Fruit fly (Drosophila melanogaster) whole organism, embryonic: ENCODE results near the gene stg.

Experiments used
- ATbp ChIP-seq: fragments of 200-800 bp; sonication (Bioruptor generic); optimal IDR thresholded peaks from 2 replicates; lab custom pipeline; 2017; ENCODE audit warnings: missing biosample characterization, mild to moderate bottlenecking, missing genetic modification characterization, missing genetic modification reagents
- Atf6 ChIP-seq: fragments of 200-800 bp; sonication (Bioruptor generic); IDR thresholded peaks from 2 replicates; pipeline ENCODE4 v1.3.6; 2022; ENCODE audit warnings: missing biosample characterization, missing genetic modification characterization
- BtbVII ChIP-seq: fragments of 200-800 bp; sonication (Bioruptor generic); optimal IDR thresholded peaks from 3 replicates; lab custom pipeline; 2017; ENCODE audit warnings: missing biosample characterization, mild to moderate bottlenecking, missing genetic modification characterization
- CG10543 ChIP-seq: fragments of 200-800 bp; sonication (Bioruptor generic); optimal IDR thresholded peaks from 3 replicates; lab custom pipeline; 2017; ENCODE audit warnings: missing biosample characterization, mild to moderate bottlenecking, missing genetic modification characterization, moderate library complexity
- CG12299 ChIP-seq: fragments of 200-800 bp; sonication (Bioruptor generic); optimal IDR thresholded peaks from 2 replicates; lab custom pipeline; 2018; ENCODE audit warnings: missing biosample characterization, mild to moderate bottlenecking, missing genetic modification characterization
- CG15696 ChIP-seq: fragments of 200-800 bp; sonication (Bioruptor generic); optimal IDR thresholded peaks from 2 replicates; lab custom pipeline; 2019; ENCODE audit warnings: missing biosample characterization, mild to moderate bottlenecking, missing genetic modification characterization, moderate library complexity
- CG1647 ChIP-seq: fragments of 200-800 bp; sonication (Bioruptor generic); optimal IDR thresholded peaks from 3 replicates; lab custom pipeline; 2016; ENCODE audit warnings: missing biosample characterization, missing genetic modification characterization
- CG16779 ChIP-seq: fragments of 200-800 bp; sonication (Bioruptor generic); IDR thresholded peaks from 2 replicates; pipeline ENCODE4 v1.3.6; 2022; ENCODE audit warnings: missing biosample characterization, missing genetic modification characterization
- CG2116 ChIP-seq: fragments of 200-800 bp; sonication (Bioruptor generic); optimal IDR thresholded peaks from 3 replicates; lab custom pipeline; 2018; ENCODE audit warnings: missing biosample characterization, mild to moderate bottlenecking, missing genetic modification characterization
- CG2199 ChIP-seq: fragments of 200-800 bp; sonication (Bioruptor generic); IDR thresholded peaks from 3 replicates; pipeline ENCODE4 v1.3.6; 2022; ENCODE audit warnings: missing biosample characterization, missing genetic modification characterization
- CG30431 ChIP-seq: fragments of 200-800 bp; sonication (Bioruptor generic); optimal IDR thresholded peaks from 2 replicates; lab custom pipeline; 2017; ENCODE audit warnings: missing biosample characterization, missing genetic modification characterization
- CG34422 ChIP-seq: fragments of 200-800 bp; sonication (Bioruptor generic); IDR thresholded peaks from 3 replicates; pipeline ENCODE4 v1.3.6; 2022; ENCODE audit warnings: missing biosample characterization, missing genetic modification characterization
- CG3995 ChIP-seq: fragments of 200-800 bp; sonication (Bioruptor generic); optimal IDR thresholded peaks from 3 replicates; lab custom pipeline; 2016; ENCODE audit warnings: missing biosample characterization, missing genetic modification characterization
- CG4360 ChIP-seq: fragments of 200-800 bp; sonication (Bioruptor generic); IDR thresholded peaks from 2 replicates; pipeline ENCODE4 v1.3.6; 2022; ENCODE audit warnings: missing biosample characterization, missing genetic modification characterization
- CG6854 ChIP-seq: fragments of 200-800 bp; sonication (Bioruptor generic); optimal IDR thresholded peaks from 3 replicates; lab custom pipeline; 2017; ENCODE audit warnings: missing biosample characterization, mild to moderate bottlenecking, missing genetic modification characterization
- CG7963 ChIP-seq: fragments of 200-800 bp; sonication (Bioruptor generic); IDR thresholded peaks from 3 replicates; pipeline ENCODE4 v1.3.6; 2022; ENCODE audit warnings: missing biosample characterization, missing genetic modification characterization; ENCODE audit not compliant: partially characterized antibody
- CG8388 ChIP-seq: fragments of 200-800 bp; sonication (Bioruptor generic); optimal IDR thresholded peaks from 2 replicates; lab custom pipeline; 2019; ENCODE audit warnings: missing biosample characterization, mild to moderate bottlenecking, missing genetic modification characterization, moderate library complexity
- CG9609 ChIP-seq: fragments of 200-800 bp; sonication (Bioruptor generic); optimal IDR thresholded peaks from 3 replicates; lab custom pipeline; 2016; ENCODE audit warnings: missing biosample characterization, missing genetic modification characterization
- D19B ChIP-seq: fragments of 200-800 bp; sonication (Bioruptor generic); optimal IDR thresholded peaks from 2 replicates; lab custom pipeline; 2017; ENCODE audit warnings: missing biosample characterization, mild to moderate bottlenecking, missing genetic modification characterization
- Dip2 ChIP-seq: fragments of 200-800 bp; sonication (Bioruptor generic); IDR thresholded peaks from 2 replicates; pipeline ENCODE4 v1.3.6; 2022; ENCODE audit warnings: missing biosample characterization, missing genetic modification characterization
- Fer3 ChIP-seq: fragments of 200-800 bp; sonication (Bioruptor generic); optimal IDR thresholded peaks from 2 replicates; lab custom pipeline; 2018; ENCODE audit warnings: missing biosample characterization, mild to moderate bottlenecking, missing genetic modification characterization, moderate library complexity
- Gug ChIP-seq: fragments of 200-800 bp; sonication (Bioruptor generic); IDR thresholded peaks from 4 replicates; pipeline ENCODE4 v1.3.6; 2022; ENCODE audit warnings: missing biosample characterization, missing genetic modification characterization
- Med ChIP-seq: fragments of 200-800 bp; sonication (Bioruptor generic); peaks from one replicate; lab custom pipeline; 2016; ENCODE audit warnings: missing biosample characterization, missing genetic modification characterization, mild to moderate bottlenecking, inconsistent platforms, moderate library complexity
- Opbp ChIP-seq: fragments of 200-800 bp; sonication (Bioruptor generic); IDR thresholded peaks from 3 replicates; pipeline ENCODE4 v1.3.6; 2022; ENCODE audit warnings: missing biosample characterization, missing genetic modification characterization; ENCODE audit not compliant: partially characterized antibody
- Ravus ChIP-seq: fragments of 200-800 bp; sonication (Bioruptor generic); IDR thresholded peaks from 2 replicates; pipeline ENCODE4 v1.3.6; 2022; ENCODE audit warnings: missing biosample characterization, missing genetic modification characterization
- Rfx ChIP-seq: fragments of 200-800 bp; sonication (Bioruptor generic); IDR thresholded peaks from 2 replicates; pipeline ENCODE4 v1.3.6; 2022; ENCODE audit warnings: missing biosample characterization, missing genetic modification characterization
- Sox100B ChIP-seq: fragments of 200-800 bp; sonication (Bioruptor generic); optimal IDR thresholded peaks from 3 replicates; lab custom pipeline; 2018; ENCODE audit warnings: missing biosample characterization, mild to moderate bottlenecking, missing genetic modification characterization
- Sry-δ ChIP-seq: fragments of 200-800 bp; sonication (Bioruptor generic); optimal IDR thresholded peaks from 2 replicates; lab custom pipeline; 2016; ENCODE audit warnings: missing biosample characterization, missing genetic modification characterization
- Taf1 ChIP-seq: fragments of 200-800 bp; sonication (Bioruptor generic); IDR thresholded peaks from 2 replicates; pipeline ENCODE4 v1.3.6; 2022; ENCODE audit warnings: missing biosample characterization, missing genetic modification characterization
- Vsx1 ChIP-seq: fragments of 200-800 bp; sonication (Bioruptor generic); optimal IDR thresholded peaks from 2 replicates; lab custom pipeline; 2017; ENCODE audit warnings: missing biosample characterization, mild to moderate bottlenecking, missing genetic modification characterization, missing genetic modification reagents
- Xbp1 ChIP-seq: fragments of 200-800 bp; sonication (Bioruptor generic); optimal IDR thresholded peaks from 3 replicates; lab custom pipeline; 2016; ENCODE audit warnings: missing biosample characterization, mild to moderate bottlenecking, missing genetic modification characterization
- ac ChIP-seq: fragments of 200-800 bp; sonication (Bioruptor generic); optimal IDR thresholded peaks from 3 replicates; lab custom pipeline; 2017; ENCODE audit warnings: missing biosample characterization, mild to moderate bottlenecking, missing genetic modification characterization
- amos ChIP-seq: fragments of 200-800 bp; sonication (Bioruptor generic); IDR thresholded peaks from 2 replicates; pipeline ENCODE4 v1.3.6; 2022; ENCODE audit warnings: missing biosample characterization, missing genetic modification characterization; ENCODE audit not compliant: partially characterized antibody
- bowl ChIP-seq: fragments of 200-800 bp; sonication (Bioruptor generic); IDR thresholded peaks from 2 replicates; pipeline ENCODE4 v1.3.6; 2022; ENCODE audit warnings: missing biosample characterization, missing genetic modification characterization
- chinmo ChIP-seq: fragments of 200-800 bp; sonication (Bioruptor generic); IDR thresholded peaks from 4 replicates; pipeline ENCODE4 v1.3.6; 2022; ENCODE audit warnings: missing biosample characterization, missing genetic modification characterization; ENCODE audit not compliant: partially characterized antibody
- crol ChIP-seq: fragments of 200-800 bp; sonication (Bioruptor generic); IDR thresholded peaks from 2 replicates; pipeline ENCODE4 v1.3.6; 2022; ENCODE audit warnings: missing biosample characterization, missing genetic modification characterization
- dan ChIP-seq: fragments of 200-800 bp; sonication (Bioruptor generic); IDR thresholded peaks from 2 replicates; pipeline ENCODE4 v1.3.6; 2022; ENCODE audit warnings: missing biosample characterization, missing genetic modification characterization
- disco-r ChIP-seq: fragments of 200-800 bp; sonication (Bioruptor generic); optimal IDR thresholded peaks from 2 replicates; lab custom pipeline; 2016; ENCODE audit warnings: missing biosample characterization, missing genetic modification characterization
- dysf ChIP-seq: fragments of 200-800 bp; sonication (Bioruptor generic); IDR thresholded peaks from 3 replicates; pipeline ENCODE4 v1.3.6; 2022; ENCODE audit warnings: missing biosample characterization, missing genetic modification characterization
- eyg ChIP-seq: fragments of 200-800 bp; sonication (Bioruptor generic); optimal IDR thresholded peaks from 3 replicates; lab custom pipeline; 2016; ENCODE audit warnings: missing biosample characterization, missing genetic modification characterization
- hkb ChIP-seq, 2 experiments: fragments of 200-800 bp in 1 of 2; fragments of >200 bp in 1 of 2; sonication (Bioruptor generic) in 1 of 2; IDR thresholded peaks in 1 of 2; optimal IDR thresholded peaks in 1 of 2; 2 replicates each; pipeline versions ENCODE4 v1.3.6 to Lab custom; 2017 to 2022; ENCODE audit warnings: missing biosample characterization in 1 of 2, missing genetic modification characterization in 1 of 2
- lbe ChIP-seq: fragments of 200-800 bp; sonication (Bioruptor generic); optimal IDR thresholded peaks from 2 replicates; lab custom pipeline; 2016; ENCODE audit warnings: missing biosample characterization, mild to moderate bottlenecking, missing genetic modification characterization
- lmd ChIP-seq: fragments of 200-800 bp; sonication (Bioruptor generic); IDR thresholded peaks from 2 replicates; pipeline ENCODE4 v1.3.6; 2022; ENCODE audit warnings: missing biosample characterization, missing genetic modification characterization
- nom ChIP-seq: fragments of 200-800 bp; sonication (Bioruptor generic); optimal IDR thresholded peaks from 2 replicates; lab custom pipeline; 2017; ENCODE audit warnings: missing biosample characterization, missing genetic modification characterization, mild to moderate bottlenecking, moderate library complexity, missing genetic modification reagents
- pita ChIP-seq: fragments of 200-800 bp; sonication (Bioruptor generic); optimal IDR thresholded peaks from 2 replicates; lab custom pipeline; 2017; ENCODE audit warnings: missing biosample characterization, mild to moderate bottlenecking, missing genetic modification characterization
- psq ChIP-seq: fragments of 200-800 bp; sonication (Bioruptor generic); optimal IDR thresholded peaks from 2 replicates; lab custom pipeline; 2017; ENCODE audit warnings: missing biosample characterization, missing genetic modification characterization
- pzg ChIP-seq: fragments of 200-800 bp; sonication (Bioruptor generic); optimal IDR thresholded peaks from 3 replicates; lab custom pipeline; 2018; ENCODE audit warnings: missing biosample characterization, mild to moderate bottlenecking, missing genetic modification characterization, moderate library complexity
- tin ChIP-seq: fragments of 200-800 bp; sonication (Bioruptor generic); optimal IDR thresholded peaks from 3 replicates; lab custom pipeline; 2016; ENCODE audit warnings: missing biosample characterization, missing genetic modification characterization
- trem ChIP-seq: fragments of 200-800 bp; optimal IDR thresholded peaks from 3 replicates; lab custom pipeline; 2019; ENCODE audit warnings: missing biosample characterization, mild to moderate bottlenecking, missing genetic modification characterization, moderate library complexity
- ttk ChIP-seq: fragments of 200-800 bp; sonication (Bioruptor generic); IDR thresholded peaks from 2 replicates; pipeline ENCODE4 v2.1.2; 2022; ENCODE audit warnings: missing biosample characterization, missing genetic modification characterization
- vvl ChIP-seq: fragments of 200-800 bp; sonication (Bioruptor generic); IDR thresholded peaks from 2 replicates; pipeline ENCODE4 v1.3.6; 2022; ENCODE audit warnings: missing biosample characterization, missing genetic modification characterization

The stg gene

dm6 chr3R:29214982-29215533 is 40.5 kb downstream of the stg start (continued):
- TF ChIP-seq pzg (GFP tag; lab: Kevin White, UChicago), result no peak
- 0 out of 4 replicates have a peak, but pooled peaks have one; percentile 54 for TF ChIP-seq chinmo
- no peak for TF ChIP-seq CG16779 (GFP tag; lab: Robert Waterston, UW)
- TF ChIP-seq crol (GFP tag; lab: Robert Waterston, UW), result peak; percentile 27; the same call in 1 of the 2 replicates
- no peak for TF ChIP-seq trem (tag; lab: Kevin White, UChicago)
- no peak for TF ChIP-seq tin
- TF ChIP-seq CG6854 (GFP tag; lab: Kevin White, UChicago), result no peak
- no peak for TF ChIP-seq ac (GFP tag; lab: Kevin White, UChicago)
- no peak for TF ChIP-seq Ravus (GFP tag; lab: Robert Waterston, UW)
- TF ChIP-seq Vsx1 (GFP tag; lab: Kevin White, UChicago), result no peak
- TF ChIP-seq psq, result peak; percentile 7
- peak; percentile 55 for TF ChIP-seq Med (GFP tag; lab: Kevin White, UChicago)
- no peak for TF ChIP-seq bowl (GFP tag; lab: Robert Waterston, UW)
- TF ChIP-seq ttk (GFP tag; lab: Robert Waterston, UW), result no peak
- TF ChIP-seq lmd (GFP tag; lab: Robert Waterston, UW), result no peak
- TF ChIP-seq CG2116 (GFP tag; lab: Kevin White, UChicago), result no peak
- no peak for TF ChIP-seq disco-r (GFP tag; lab: Kevin White, UChicago)
- no peak for TF ChIP-seq pita (GFP tag; lab: Kevin White, UChicago)
- TF ChIP-seq Taf1 (GFP tag; lab: Robert Waterston, UW), result no peak
- no peak for TF ChIP-seq Sox100B (GFP tag; lab: Kevin White, UChicago)
- TF ChIP-seq CG9609 (GFP tag; lab: Kevin White, UChicago), result no peak
- TF ChIP-seq CG2199, result peak; percentile 13; the same call in 1 of the 3 replicates
- TF ChIP-seq dan (GFP tag; lab: Robert Waterston, UW), result no peak
- TF ChIP-seq BtbVII (GFP tag; lab: Kevin White, UChicago), result peak; percentile 24
- 0 out of 2 replicates have a peak, but pooled peaks have one; percentile 15 for TF ChIP-seq Rfx (GFP tag; lab: Robert Waterston, UW)
- TF ChIP-seq CG12299, result no peak
- no peak for TF ChIP-seq amos (GFP tag; lab: Robert Waterston, UW)
- no peak for TF ChIP-seq Dip2 (GFP tag; lab: Robert Waterston, UW)
- no peak for TF ChIP-seq CG34422 (GFP tag; lab: Robert Waterston, UW)
- TF ChIP-seq eyg (GFP tag; lab: Kevin White, UChicago), result no peak
- 0 out of 2 replicates have a peak, but pooled peaks have one; percentile 7 for TF ChIP-seq vvl
- no peak for TF ChIP-seq CG8388 (GFP tag; lab: Kevin White, UChicago)

DNA sequence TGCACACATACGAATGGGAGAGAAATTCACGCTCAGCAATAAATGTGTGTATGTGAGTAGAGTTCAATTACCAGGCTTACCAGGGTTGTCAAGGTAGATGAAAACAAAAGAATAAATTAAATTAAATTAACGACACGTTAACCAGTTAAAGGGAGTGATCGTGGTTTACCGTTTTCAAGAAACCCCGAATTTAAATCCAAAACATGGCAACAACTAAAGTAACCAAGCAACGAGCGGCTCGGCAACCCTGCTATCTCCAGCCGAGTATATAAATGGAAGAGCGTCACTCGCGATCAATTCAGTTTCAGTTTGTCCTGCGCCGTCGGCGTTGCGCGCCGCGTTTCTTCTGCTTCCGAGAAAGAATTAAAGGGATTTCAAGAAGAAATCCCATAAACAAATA is 41.3 kb downstream of the stg start:
- TF ChIP-seq CG7963 (GFP tag; lab: Robert Waterston, UW) (no peak), Gug (GFP tag; lab: Robert Waterston, UW) (peak; percentile 98), ATbp (peak; percentile 99), CG10543 (peak; percentile 99), Xbp1 (peak; percentile 99), nom (GFP tag; lab: Kevin White, UChicago) (peak; percentile 99), CG15696 (tag; lab: Kevin White, UChicago) (peak; percentile 100), Opbp (GFP tag; lab: Robert Waterston, UW) (peak; percentile 68), CG1647 (GFP tag; lab: Kevin White, UChicago) (peak; percentile 99), CG3995 (GFP tag; lab: Kevin White, UChicago) (peak; percentile 88), CG4360 (GFP tag; lab: Robert Waterston, UW) (peak; percentile 94), dysf (GFP tag; lab: Robert Waterston, UW) (peak; percentile 99), Atf6 (GFP tag; lab: Robert Waterston, UW) (peak; percentile 99), D19B (GFP tag; lab: Kevin White, UChicago) (peak; percentile 96), CG30431 (GFP tag; lab: Kevin White, UChicago) (peak; percentile 99), hkb (optimal IDR thresholded peaks at IDR 0.05; lab: Kevin White, UChicago) (no peak), hkb (GFP tag; IDR thresholded peaks at IDR 0.05; lab: Robert Waterston, UW) (peak; percentile 100), Fer3 (peak; percentile 99), lbe (peak; percentile 99), Sry-δ (peak; percentile 79)
